Worm (Caenorhabditis elegans) whole organism, mixed stage, embryonic: Measurements from ENCODE around the gene T03F6.4.

Source experiments
- M03D4.4 ChIP-seq: sonication (generic microtip); optimal IDR thresholded peaks from 2 replicates; lab custom pipeline; 2017; ENCODE audit warnings: mild to moderate bottlenecking, missing genetic modification characterization, missing compliant biosample characterization
- bed-3 ChIP-seq: fragments of 200-800 bp; sonication (Bioruptor generic); optimal IDR thresholded peaks from 3 replicates; lab custom pipeline; 2018; ENCODE audit warnings: mild to moderate bottlenecking, missing genetic modification characterization, moderate library complexity, missing compliant biosample characterization
- blmp-1 ChIP-seq: fragments of 150-350 bp; optimal IDR thresholded peaks from 2 replicates; lab custom pipeline; 2014; ENCODE audit warnings: missing biosample characterization, missing genetic modification characterization
- ceh-39 ChIP-seq: fragments of 150-350 bp; optimal IDR thresholded peaks from 2 replicates; lab custom pipeline; 2014; ENCODE audit warnings: missing biosample characterization, missing genetic modification characterization
- ceh-43 ChIP-seq: fragments of 200-800 bp; sonication (Bioruptor generic); optimal IDR thresholded peaks from 2 replicates; lab custom pipeline; 2018; ENCODE audit warnings: mild to moderate bottlenecking, missing genetic modification characterization, moderate library complexity, missing compliant biosample characterization
- ceh-83 ChIP-seq: fragments of 200-800 bp; sonication (Bioruptor generic); optimal IDR thresholded peaks from 2 replicates; lab custom pipeline; 2018; ENCODE audit warnings: mild to moderate bottlenecking, missing genetic modification characterization, missing compliant biosample characterization
- ces-1 ChIP-seq: fragments of 150-350 bp; optimal IDR thresholded peaks from 2 replicates; lab custom pipeline; 2014; ENCODE audit warnings: missing biosample characterization, missing genetic modification reagents, missing genetic modification characterization
- cnd-1 ChIP-seq: fragments of 200-800 bp; sonication (Bioruptor generic); optimal IDR thresholded peaks from 2 replicates; lab custom pipeline; 2018; ENCODE audit warnings: mild to moderate bottlenecking, missing genetic modification characterization, missing compliant biosample characterization
- drap-1 ChIP-seq: fragments of 200-800 bp; sonication (Bioruptor generic); optimal IDR thresholded peaks from 3 replicates; lab custom pipeline; 2018; ENCODE audit warnings: mild to moderate bottlenecking, missing genetic modification characterization, missing compliant biosample characterization
- elt-1 ChIP-seq: sonication (generic microtip); optimal IDR thresholded peaks from 2 replicates; lab custom pipeline; 2017; ENCODE audit warnings: missing genetic modification characterization, mild to moderate bottlenecking, missing compliant biosample characterization, antibody characterized with exemption, moderate library complexity, borderline replicate concordance; ENCODE audit not compliant: insufficient read depth
- elt-3 ChIP-seq: fragments of 150-350 bp; optimal IDR thresholded peaks from 2 replicates; lab custom pipeline; 2014; ENCODE audit warnings: missing biosample characterization, missing genetic modification characterization
- flh-1 ChIP-seq: fragments of 200-800 bp; sonication (Bioruptor generic); optimal IDR thresholded peaks from 2 replicates; lab custom pipeline; 2018; ENCODE audit warnings: mild to moderate bottlenecking, missing genetic modification characterization, moderate library complexity, missing compliant biosample characterization
- hlh-1 ChIP-seq: fragments of 150-350 bp; optimal IDR thresholded peaks from 2 replicates; lab custom pipeline; 2014; ENCODE audit warnings: missing biosample characterization, missing genetic modification reagents, missing genetic modification characterization
- lin-32 ChIP-seq: fragments of 200-800 bp; sonication (Bioruptor generic); optimal IDR thresholded peaks from 2 replicates; lab custom pipeline; 2018; ENCODE audit warnings: mild to moderate bottlenecking, missing genetic modification characterization, missing compliant biosample characterization
- lsy-2 ChIP-seq: fragments of 150-350 bp; optimal IDR thresholded peaks from 2 replicates; lab custom pipeline; 2014; ENCODE audit warnings: missing biosample characterization, missing genetic modification characterization
- mab-5 ChIP-seq: fragments of 150-350 bp; optimal IDR thresholded peaks from 2 replicates; lab custom pipeline; 2014; ENCODE audit warnings: missing biosample characterization, missing genetic modification characterization
- mep-1 ChIP-seq: fragments of 150-350 bp; optimal IDR thresholded peaks from 2 replicates; lab custom pipeline; 2017; ENCODE audit warnings: missing biosample characterization, missing genetic modification reagents, missing genetic modification characterization, inconsistent platforms
- mls-2 ChIP-seq: sonication (generic microtip); optimal IDR thresholded peaks from 2 replicates; lab custom pipeline; 2016; ENCODE audit warnings: mild to moderate bottlenecking, missing genetic modification characterization, moderate library complexity, missing compliant biosample characterization
- nhr-2 ChIP-seq: fragments of 150-350 bp; optimal IDR thresholded peaks from 2 replicates; lab custom pipeline; 2014; ENCODE audit warnings: missing biosample characterization, missing genetic modification characterization
- nhr-237 ChIP-seq: fragments of 150-350 bp; optimal IDR thresholded peaks from 2 replicates; lab custom pipeline; 2014; ENCODE audit warnings: missing biosample characterization, missing genetic modification characterization
- nhr-28 ChIP-seq: fragments of 150-350 bp; optimal IDR thresholded peaks from 2 replicates; lab custom pipeline; 2014; ENCODE audit warnings: missing biosample characterization, missing genetic modification characterization
- pha-4 ChIP-seq: fragments of 150-350 bp; optimal IDR thresholded peaks from 2 replicates; lab custom pipeline; 2018; ENCODE audit warnings: missing biosample characterization, missing genetic modification reagents, missing genetic modification characterization
- snpc-4 ChIP-seq: fragments of 150-350 bp; optimal IDR thresholded peaks from 2 replicates; lab custom pipeline; 2014; ENCODE audit warnings: missing biosample characterization, missing genetic modification characterization
- sptf-1 ChIP-seq: sonication (generic microtip); optimal IDR thresholded peaks from 2 replicates; lab custom pipeline; 2017; ENCODE audit warnings: mild to moderate bottlenecking, missing genetic modification characterization, moderate library complexity, missing compliant biosample characterization
- unc-120 ChIP-seq: sonication (generic microtip); optimal IDR thresholded peaks from 2 replicates; lab custom pipeline; 2017; ENCODE audit warnings: missing genetic modification characterization, missing compliant biosample characterization; ENCODE audit not compliant: poor library complexity, severe bottlenecking
- unc-39 ChIP-seq: fragments of 150-350 bp; optimal IDR thresholded peaks from 2 replicates; lab custom pipeline; 2014; ENCODE audit warnings: missing biosample characterization, missing genetic modification characterization
- unc-62 ChIP-seq: fragments of 150-350 bp; optimal IDR thresholded peaks from 2 replicates; lab custom pipeline; 2014; ENCODE audit warnings: missing biosample characterization, missing genetic modification reagents, missing genetic modification characterization
- zip-8 ChIP-seq: fragments of 150-350 bp; optimal IDR thresholded peaks from 2 replicates; lab custom pipeline; 2014; ENCODE audit warnings: missing biosample characterization, missing genetic modification characterization
- ztf-11 ChIP-seq: fragments of 150-350 bp; optimal IDR thresholded peaks from 2 replicates; lab custom pipeline; 2014; ENCODE audit warnings: missing biosample characterization, missing genetic modification characterization

The T03F6.4 gene

ce11 chrIII:13350964-13351363, 35.0 kb upstream of the T03F6.4 start:
- TF ChIP-seq ces-1 (GFP tag; lab: Kevin White, UChicago) (peak; percentile 26), unc-62 (GFP tag; lab: Kevin White, UChicago) (no peak)

ce11 chrIII:13359256-13359655, 26.7 kb upstream of the T03F6.4 start, which contains the start of gene F53A2.9:
Gene F53A2.9, minus strand, starts transcription at chrIII:13359356.
- no peak for TF ChIP-seq nhr-28
- TF ChIP-seq ztf-11 (tag; lab: Kevin White, UChicago), result no peak
- TF ChIP-seq unc-120 (tag; lab: Kevin White, UChicago), result no peak
- TF ChIP-seq nhr-237 (tag; lab: Kevin White, UChicago), result no peak
- no peak for TF ChIP-seq zip-8 (tag; lab: Kevin White, UChicago)

ce11 chrIII:13359847-13360246, 26.1 kb upstream of the T03F6.4 start:
- TF ChIP-seq elt-3 (no peak), ztf-11 (tag; lab: Kevin White, UChicago) (no peak), ces-1 (GFP tag; lab: Kevin White, UChicago) (peak; percentile 29), mep-1 (tag; lab: Kevin White, UChicago) (peak; percentile 45), mab-5 (tag; lab: Kevin White, UChicago) (no peak), unc-120 (tag; lab: Kevin White, UChicago) (peak; percentile 29)

DNA sequence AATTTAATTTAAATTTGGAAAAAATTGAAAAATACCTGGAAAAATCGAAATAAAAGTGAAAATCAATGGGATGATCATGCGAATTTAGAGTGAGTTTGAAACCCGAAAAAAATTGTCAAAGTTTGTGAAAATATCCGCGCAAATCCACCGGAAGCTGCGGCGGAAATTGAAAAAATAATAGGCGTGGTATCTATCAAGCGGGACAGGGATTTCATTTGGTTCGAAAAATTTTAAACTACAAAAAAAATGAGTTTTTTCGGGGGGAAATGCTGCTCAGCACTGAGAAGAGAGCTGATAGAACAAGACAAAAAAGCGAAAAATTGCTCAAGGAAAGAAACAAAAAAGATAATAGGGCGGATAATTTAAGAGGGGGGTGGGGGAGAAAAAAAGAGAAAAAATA, 15.0 kb upstream of the T03F6.4 start, which contains the start of gene T03F6.9:
T03F6.9 (minus strand) TSS at position 101 of the 400 bp plus-strand sequence.
- no peak for TF ChIP-seq ztf-11 (tag; lab: Kevin White, UChicago)
- no peak for TF ChIP-seq nhr-2
- TF ChIP-seq pha-4 (tag; lab: Kevin White, UChicago), result no peak
- no peak for TF ChIP-seq elt-1 (tag; lab: Kevin White, UChicago)
- no peak for TF ChIP-seq blmp-1 (tag; lab: Kevin White, UChicago)
- no peak for TF ChIP-seq flh-1 (GFP tag; lab: Kevin White, UChicago)
- no peak for TF ChIP-seq ceh-39 (tag; lab: Kevin White, UChicago)
- no peak for TF ChIP-seq elt-3
- no peak for TF ChIP-seq unc-120 (tag; lab: Kevin White, UChicago)
- TF ChIP-seq bed-3 (GFP tag; lab: Kevin White, UChicago), result no peak
- TF ChIP-seq drap-1 (GFP tag; lab: Kevin White, UChicago), result no peak
- no peak for TF ChIP-seq nhr-237 (tag; lab: Kevin White, UChicago)
- TF ChIP-seq sptf-1 (tag; lab: Kevin White, UChicago), result no peak
- no peak for TF ChIP-seq unc-39 (tag; lab: Kevin White, UChicago)
- no peak for TF ChIP-seq mab-5 (tag; lab: Kevin White, UChicago)
- no peak for TF ChIP-seq snpc-4 (tag; lab: Kevin White, UChicago)
- TF ChIP-seq unc-62 (GFP tag; lab: Kevin White, UChicago), result no peak
- TF ChIP-seq zip-8 (tag; lab: Kevin White, UChicago), result no peak
- no peak for TF ChIP-seq ceh-83 (GFP tag; lab: Kevin White, UChicago)

DNA sequence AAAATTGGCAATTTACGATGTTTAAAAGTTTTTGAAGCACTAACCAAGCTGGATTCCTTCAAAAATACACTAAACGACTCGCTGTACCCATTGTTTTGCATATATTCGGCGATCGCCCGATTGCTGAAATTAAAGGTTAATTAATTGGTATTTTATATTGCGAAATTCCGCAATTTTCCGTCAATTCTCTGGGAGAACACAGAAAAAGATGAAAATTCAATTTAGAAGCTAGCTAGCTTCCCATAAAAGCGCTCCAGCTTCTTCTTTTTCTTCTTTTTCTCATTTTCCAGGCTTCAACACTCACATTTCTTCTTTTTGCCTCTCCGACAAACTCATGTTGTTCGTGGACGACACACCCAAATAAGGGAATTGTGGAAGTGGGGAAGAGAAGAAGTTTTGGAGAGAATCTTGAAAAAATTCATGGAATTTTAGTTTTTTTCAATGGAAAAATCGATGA, 9.6 kb upstream of the T03F6.4 start, which contains the start of gene lis-1:
lis-1 (minus strand) TSS at position 407 of the 457 bp plus-strand sequence.
- peak; percentile 87 for TF ChIP-seq ces-1 (GFP tag; lab: Kevin White, UChicago)
- no peak for TF ChIP-seq M03D4.4 (tag; lab: Kevin White, UChicago)
- no peak for TF ChIP-seq ceh-39 (tag; lab: Kevin White, UChicago)
- TF ChIP-seq, all 35 proteins: peak for 1

- no peak for TF ChIP-seq drap-1 (GFP tag; lab: Kevin White, UChicago)
- TF ChIP-seq pha-4 (tag; lab: Kevin White, UChicago), result no peak
- TF ChIP-seq lsy-2 (tag; lab: Kevin White, UChicago), result no peak
- no peak for TF ChIP-seq cnd-1
- TF ChIP-seq unc-62 (GFP tag; lab: Kevin White, UChicago), result no peak
- TF ChIP-seq mls-2 (tag; lab: Kevin White, UChicago), result no peak
- no peak for TF ChIP-seq mep-1 (tag; lab: Kevin White, UChicago)
- TF ChIP-seq unc-120 (tag; lab: Kevin White, UChicago), result no peak
- no peak for TF ChIP-seq ceh-83 (GFP tag; lab: Kevin White, UChicago)
- no peak for TF ChIP-seq elt-1 (tag; lab: Kevin White, UChicago)
- no peak for TF ChIP-seq ceh-39 (tag; lab: Kevin White, UChicago)
- no peak for TF ChIP-seq zip-8 (tag; lab: Kevin White, UChicago)
- TF ChIP-seq hlh-1 (tag; lab: Kevin White, UChicago), result no peak
- TF ChIP-seq M03D4.4 (tag; lab: Kevin White, UChicago), result no peak
- no peak for TF ChIP-seq ceh-43
- no peak for TF ChIP-seq flh-1 (GFP tag; lab: Kevin White, UChicago)
- TF ChIP-seq lin-32 (GFP tag; lab: Kevin White, UChicago), result no peak
- TF ChIP-seq unc-39 (tag; lab: Kevin White, UChicago), result no peak
- TF ChIP-seq, all 35 proteins: peak for 0
Observed at ce11 chrIII:13377249-13377648, 8.7 kb upstream of the T03F6.4 start.
